Worm (Caenorhabditis elegans) whole organism, L2 larva: ENCODE data around the gene F35E8.7.

ENCODE experiments used
- C34F6.9 ChIP-seq: fragments of 150-350 bp; optimal IDR thresholded peaks from 2 replicates; lab custom pipeline; 2014; ENCODE audit warnings: missing biosample characterization, missing genetic modification characterization
- F13H6.1 ChIP-seq: sonication (generic microtip); optimal IDR thresholded peaks from 2 replicates; lab custom pipeline; 2016; ENCODE audit warnings: missing genetic modification characterization, missing compliant biosample characterization
- R02D3.7 ChIP-seq: fragments of 150-350 bp; optimal IDR thresholded peaks from 2 replicates; lab custom pipeline; 2014; ENCODE audit warnings: missing biosample characterization, missing genetic modification characterization
- ZK546.5 ChIP-seq: sonication (generic microtip); optimal IDR thresholded peaks from 2 replicates; lab custom pipeline; 2017; ENCODE audit warnings: missing biosample characterization, missing genetic modification characterization
- aly-2 ChIP-seq: fragments of 150-350 bp; optimal IDR thresholded peaks from 2 replicates; lab custom pipeline; 2014; ENCODE audit warnings: missing biosample characterization, missing genetic modification characterization
- ama-1 ChIP-seq: fragments of 150-350 bp; optimal IDR thresholded peaks from 2 replicates; lab custom pipeline; 2018; ENCODE audit warnings: inconsistent platforms
- blmp-1 ChIP-seq: sonication (generic microtip); optimal IDR thresholded peaks from 2 replicates; lab custom pipeline; 2017; ENCODE audit warnings: missing genetic modification characterization, mild to moderate bottlenecking, missing compliant biosample characterization, antibody characterized with exemption, moderate library complexity; ENCODE audit not compliant: insufficient read depth
- ceh-16 ChIP-seq: fragments of 150-350 bp; optimal IDR thresholded peaks from 2 replicates; lab custom pipeline; 2014; ENCODE audit warnings: missing biosample characterization, missing genetic modification characterization
- ceh-82 ChIP-seq: fragments of 150-350 bp; optimal IDR thresholded peaks from 2 replicates; lab custom pipeline; 2014; ENCODE audit warnings: missing biosample characterization, missing genetic modification characterization
- crh-2 ChIP-seq: sonication (generic microtip); optimal IDR thresholded peaks from 2 replicates; lab custom pipeline; 2017; ENCODE audit warnings: missing biosample characterization, missing genetic modification characterization
- dmd-4 ChIP-seq: sonication (generic microtip); optimal IDR thresholded peaks from 2 replicates; lab custom pipeline; 2017; ENCODE audit warnings: missing biosample characterization, missing genetic modification characterization
- egl-27 ChIP-seq: sonication (generic microtip); optimal IDR thresholded peaks from 3 replicates; lab custom pipeline; 2017; ENCODE audit warnings: missing biosample characterization, missing genetic modification reagents, missing genetic modification characterization
- elt-1 ChIP-seq: fragments of 150-350 bp; optimal IDR thresholded peaks from 2 replicates; lab custom pipeline; 2014; ENCODE audit warnings: missing biosample characterization, missing genetic modification characterization
- elt-3 ChIP-seq: sonication (generic microtip); optimal IDR thresholded peaks from 2 replicates; lab custom pipeline; 2017; ENCODE audit warnings: missing biosample characterization, missing genetic modification characterization
- gmeb-1 ChIP-seq: fragments of 150-350 bp; optimal IDR thresholded peaks from 2 replicates; lab custom pipeline; 2014; ENCODE audit warnings: missing biosample characterization, missing genetic modification characterization
- lin-11 ChIP-seq: fragments of 150-350 bp; sonication (generic microtip); optimal IDR thresholded peaks from 2 replicates; lab custom pipeline; 2014; ENCODE audit warnings: missing biosample characterization, missing genetic modification characterization, inconsistent platforms, mixed read lengths
- lin-13 ChIP-seq: fragments of 150-350 bp; optimal IDR thresholded peaks from 2 replicates; lab custom pipeline; 2014; ENCODE audit warnings: missing biosample characterization, missing genetic modification reagents, missing genetic modification characterization
- lin-39 ChIP-seq: fragments of 150-350 bp; optimal IDR thresholded peaks from 2 replicates; lab custom pipeline; 2014; ENCODE audit warnings: missing biosample characterization, missing genetic modification reagents, missing genetic modification characterization
- lsy-2 ChIP-seq, 2 experiments: fragments of 150-350 bp in 1 of 2; sonication (generic microtip) in 1 of 2; optimal IDR thresholded peaks; 2 replicates each; lab custom pipeline; 2014 to 2017; ENCODE audit warnings: missing biosample characterization in 2 of 2, missing genetic modification characterization in 2 of 2
- mab-5 ChIP-seq: fragments of 150-350 bp; optimal IDR thresholded peaks from 2 replicates; lab custom pipeline; 2014; ENCODE audit warnings: missing biosample characterization, missing genetic modification characterization
- nhr-10 ChIP-seq: sonication (generic microtip); optimal IDR thresholded peaks from 2 replicates; lab custom pipeline; 2017; ENCODE audit warnings: missing biosample characterization, missing genetic modification characterization
- nhr-11 ChIP-seq: fragments of 150-350 bp; optimal IDR thresholded peaks from 2 replicates; lab custom pipeline; 2014; ENCODE audit warnings: missing biosample characterization, missing genetic modification characterization
- nhr-12 ChIP-seq: fragments of 150-350 bp; optimal IDR thresholded peaks from 2 replicates; lab custom pipeline; 2014; ENCODE audit warnings: missing biosample characterization, missing genetic modification characterization
- nhr-129 ChIP-seq: fragments of 150-350 bp; optimal IDR thresholded peaks from 2 replicates; lab custom pipeline; 2014; ENCODE audit warnings: missing biosample characterization, missing genetic modification characterization
- nhr-237 ChIP-seq: fragments of 150-350 bp; optimal IDR thresholded peaks from 2 replicates; lab custom pipeline; 2014; ENCODE audit warnings: missing biosample characterization, missing genetic modification characterization
- nhr-6 ChIP-seq: fragments of 150-350 bp; optimal IDR thresholded peaks from 2 replicates; lab custom pipeline; 2014; ENCODE audit warnings: missing biosample characterization, missing genetic modification characterization
- nhr-77 ChIP-seq: fragments of 150-350 bp; optimal IDR thresholded peaks from 2 replicates; lab custom pipeline; 2014; ENCODE audit warnings: missing biosample characterization, missing genetic modification characterization
- peb-1 ChIP-seq: fragments of 150-350 bp; optimal IDR thresholded peaks from 2 replicates; lab custom pipeline; 2014; ENCODE audit warnings: missing biosample characterization, missing genetic modification characterization
- sem-4 ChIP-seq: fragments of 150-350 bp; optimal IDR thresholded peaks from 2 replicates; lab custom pipeline; 2014; ENCODE audit warnings: missing biosample characterization, missing genetic modification reagents, missing genetic modification characterization
- skn-1 ChIP-seq: sonication (generic microtip); optimal IDR thresholded peaks from 2 replicates; lab custom pipeline; 2017; ENCODE audit warnings: missing biosample characterization, missing genetic modification characterization
- sma-3 ChIP-seq: sonication (generic microtip); optimal IDR thresholded peaks from 2 replicates; lab custom pipeline; 2016; ENCODE audit warnings: missing genetic modification reagents, missing genetic modification characterization, missing compliant biosample characterization
- snpc-4 ChIP-seq: fragments of 150-350 bp; optimal IDR thresholded peaks from 2 replicates; lab custom pipeline; 2014; ENCODE audit warnings: missing biosample characterization, missing genetic modification characterization
- unc-39 ChIP-seq: fragments of 150-350 bp; optimal IDR thresholded peaks from 2 replicates; lab custom pipeline; 2014; ENCODE audit warnings: missing biosample characterization, missing genetic modification characterization
- unc-55 ChIP-seq: fragments of 150-350 bp; sonication (generic microtip); optimal IDR thresholded peaks from 3 replicates; lab custom pipeline; 2014; ENCODE audit warnings: missing biosample characterization, missing genetic modification reagents, missing genetic modification characterization
- unc-62 ChIP-seq: fragments of 150-350 bp; optimal IDR thresholded peaks from 2 replicates; lab custom pipeline; 2014; ENCODE audit warnings: missing biosample characterization, missing genetic modification reagents, missing genetic modification characterization
- zag-1 ChIP-seq: fragments of 150-350 bp; optimal IDR thresholded peaks from 2 replicates; lab custom pipeline; 2014; ENCODE audit warnings: missing biosample characterization, missing genetic modification characterization
- ztf-1 ChIP-seq: fragments of 200-800 bp; sonication (Bioruptor generic); conservative IDR thresholded peaks from 2 replicates; pipeline ENCODE4 v1.3.6; 2022; ENCODE audit warnings: missing genetic modification characterization, missing compliant biosample characterization
- ztf-11 ChIP-seq: sonication (generic microtip); optimal IDR thresholded peaks from 2 replicates; lab custom pipeline; 2017; ENCODE audit warnings: missing biosample characterization, missing genetic modification characterization
- ztf-4 ChIP-seq: fragments of 150-350 bp; optimal IDR thresholded peaks from 2 replicates; lab custom pipeline; 2014; ENCODE audit warnings: missing biosample characterization, missing genetic modification characterization

Gene F35E8.7

ce11 chrV:15940254-15940653, 26.4 kb downstream of the F35E8.7 start, which contains the start of gene srw-55:
srw-55 (minus strand) TSS chrV:15940354.
- no peak for TF ChIP-seq skn-1 (tag; lab: Kevin White, UChicago)
- TF ChIP-seq nhr-77 (tag; lab: Kevin White, UChicago) = no peak
- no peak for TF ChIP-seq unc-55 (GFP tag; lab: Kevin White, UChicago)
- no peak for TF ChIP-seq F13H6.1
- TF ChIP-seq blmp-1 (tag; lab: Kevin White, UChicago) = no peak
- no peak for TF ChIP-seq dmd-4 (tag; lab: Kevin White, UChicago)
- no peak for TF ChIP-seq unc-39 (tag; lab: Kevin White, UChicago)
- no peak for TF ChIP-seq nhr-6 (tag; lab: Kevin White, UChicago)
- TF ChIP-seq lsy-2 (tag; optimal IDR thresholded peaks at IDR 0.05; lab: Kevin White, UChicago) = no peak
- no peak for TF ChIP-seq nhr-129 (tag; lab: Kevin White, UChicago)
- no peak for TF ChIP-seq ztf-1
- TF ChIP-seq elt-3 (tag; lab: Kevin White, UChicago) = no peak
- no peak for TF ChIP-seq R02D3.7 (tag; lab: Kevin White, UChicago)
- TF ChIP-seq peb-1 (tag; lab: Kevin White, UChicago) = no peak
- no peak for TF ChIP-seq sem-4 (tag; lab: Kevin White, UChicago)

ce11 chrV:15943125-15943524, 29.3 kb downstream of the F35E8.7 start, which contains the start of gene srw-53:
srw-53 (plus strand) TSS chrV:15943425.
- TF ChIP-seq nhr-11 (tag; lab: Kevin White, UChicago) = no peak
- no peak for TF ChIP-seq egl-27 (tag; lab: Kevin White, UChicago)
- no peak for TF ChIP-seq lin-39 (tag; lab: Kevin White, UChicago)
- TF ChIP-seq sma-3 (GFP tag; lab: Kevin White, UChicago) = no peak
- TF ChIP-seq ztf-11 = no peak
- no peak for TF ChIP-seq C34F6.9 (tag; lab: Kevin White, UChicago)
- TF ChIP-seq ZK546.5 (tag; lab: Kevin White, UChicago) = no peak
- no peak for TF ChIP-seq aly-2 (tag; lab: Kevin White, UChicago)
- no peak for TF ChIP-seq nhr-129 (tag; lab: Kevin White, UChicago)
- TF ChIP-seq ama-1 = no peak
- no peak for TF ChIP-seq nhr-12 (tag; lab: Kevin White, UChicago)
- TF ChIP-seq nhr-237 = no peak
- TF ChIP-seq unc-62 (GFP tag; lab: Kevin White, UChicago) = no peak
- TF ChIP-seq zag-1 (tag; lab: Kevin White, UChicago) = no peak
- no peak for TF ChIP-seq nhr-10 (tag; lab: Kevin White, UChicago)
- no peak for TF ChIP-seq elt-1

ce11 chrV:15950903-15951302, 37.1 kb downstream of the F35E8.7 start, which contains the start of gene srw-59:
srw-59 (minus strand) TSS chrV:15951003.
- TF ChIP-seq gmeb-1 (tag; lab: Kevin White, UChicago) = no peak

- TF ChIP-seq nhr-11 (tag; lab: Kevin White, UChicago) = no peak
- no peak for TF ChIP-seq C34F6.9 (tag; lab: Kevin White, UChicago)
- no peak for TF ChIP-seq mab-5
- no peak for TF ChIP-seq snpc-4 (tag; lab: Kevin White, UChicago)
- TF ChIP-seq unc-55 (GFP tag; lab: Kevin White, UChicago) = no peak
- TF ChIP-seq zag-1 (tag; lab: Kevin White, UChicago) = no peak
- TF ChIP-seq F13H6.1 = no peak
- TF ChIP-seq lin-11 = no peak
- TF ChIP-seq nhr-12 (tag; lab: Kevin White, UChicago) = no peak
- no peak for TF ChIP-seq ztf-11
- TF ChIP-seq crh-2 (tag; lab: Kevin White, UChicago) = no peak
- no peak for TF ChIP-seq ceh-82
- TF ChIP-seq ztf-4 (tag; lab: Kevin White, UChicago) = no peak
- no peak for TF ChIP-seq lin-13 (GFP tag; lab: Kevin White, UChicago)
- no peak for TF ChIP-seq sem-4 (tag; lab: Kevin White, UChicago)
- TF ChIP-seq ceh-16 (tag; lab: Kevin White, UChicago) = no peak
- TF ChIP-seq unc-39 (tag; lab: Kevin White, UChicago) = no peak
- TF ChIP-seq aly-2 (tag; lab: Kevin White, UChicago) = no peak
- TF ChIP-seq ztf-1 = no peak
These were observed 38.9 kb downstream of the F35E8.7 start, which contains the start of gene srw-56 for ce11 chrV:15952762-15953161. srw-56 (minus strand) TSS chrV:15952862.
